Worm (Caenorhabditis elegans) whole organism, L3 larva: ENCODE measurements around the gene soc-1.

ENCODE experiments used
- ZK546.5 ChIP-seq: sonication (generic microtip); optimal IDR thresholded peaks from 2 replicates; lab custom pipeline; 2017; ENCODE audit warnings: missing biosample characterization, missing genetic modification characterization
- aly-2 ChIP-seq: fragments of 150-350 bp; optimal IDR thresholded peaks from 2 replicates; lab custom pipeline; 2014; ENCODE audit warnings: missing biosample characterization, missing genetic modification characterization
- ceh-16 ChIP-seq: sonication (generic microtip); optimal IDR thresholded peaks from 2 replicates; lab custom pipeline; 2017; ENCODE audit warnings: missing biosample characterization, missing genetic modification characterization
- ceh-28 ChIP-seq: fragments of 150-350 bp; optimal IDR thresholded peaks from 2 replicates; lab custom pipeline; 2014; ENCODE audit warnings: missing biosample characterization, missing genetic modification reagents, missing genetic modification characterization
- ceh-82 ChIP-seq: fragments of 150-350 bp; optimal IDR thresholded peaks from 2 replicates; lab custom pipeline; 2014; ENCODE audit warnings: missing biosample characterization, missing genetic modification characterization
- daf-12 ChIP-seq: fragments of 150-350 bp; optimal IDR thresholded peaks from 2 replicates; lab custom pipeline; 2014; ENCODE audit warnings: missing biosample characterization, missing genetic modification reagents, missing genetic modification characterization
- egl-5 ChIP-seq: fragments of 150-350 bp; optimal IDR thresholded peaks from 2 replicates; lab custom pipeline; 2017; ENCODE audit warnings: missing biosample characterization, missing genetic modification reagents, missing genetic modification characterization, inconsistent platforms
- elt-2 ChIP-seq: sonication (generic microtip); optimal IDR thresholded peaks from 2 replicates; lab custom pipeline; 2016; ENCODE audit warnings: missing genetic modification reagents, mild to moderate bottlenecking, missing genetic modification characterization, missing compliant biosample characterization
- elt-3 ChIP-seq, 3 experiments: fragments of 150-350 bp in 1 of 3; sonication (generic microtip) in 2 of 3; optimal IDR thresholded peaks; 2 replicates in 2 of 3; 4 replicates in 1 of 3; lab custom pipeline; 2014 to 2017; ENCODE audit warnings: missing biosample characterization in 3 of 3, missing genetic modification characterization in 3 of 3
- eor-1 ChIP-seq, 2 experiments: fragments of 150-350 bp; optimal IDR thresholded peaks; 2 replicates each; lab custom pipeline; 2014 to 2018; ENCODE audit warnings: missing biosample characterization in 2 of 2, missing genetic modification characterization in 2 of 2
- fos-1 ChIP-seq: fragments of 150-350 bp; optimal IDR thresholded peaks from 2 replicates; lab custom pipeline; 2014; ENCODE audit warnings: missing biosample characterization, missing genetic modification characterization
- hmg-11 ChIP-seq: sonication (generic microtip); optimal IDR thresholded peaks from 2 replicates; lab custom pipeline; 2016; ENCODE audit warnings: missing genetic modification characterization, missing compliant biosample characterization
- jun-1 ChIP-seq: fragments of 150-350 bp; optimal IDR thresholded peaks from 2 replicates; lab custom pipeline; 2014; ENCODE audit warnings: missing biosample characterization, missing genetic modification reagents, missing genetic modification characterization
- lin-15B ChIP-seq: fragments of 150-350 bp; optimal IDR thresholded peaks from 2 replicates; lab custom pipeline; 2014; ENCODE audit warnings: missing biosample characterization, missing genetic modification characterization
- lin-39 ChIP-seq: fragments of 150-350 bp; optimal IDR thresholded peaks from 2 replicates; lab custom pipeline; 2018; ENCODE audit warnings: missing biosample characterization, missing genetic modification reagents, missing genetic modification characterization
- mml-1 ChIP-seq: fragments of 150-350 bp; sonication (generic microtip); optimal IDR thresholded peaks from 3 replicates; lab custom pipeline; 2014; ENCODE audit warnings: missing biosample characterization, missing genetic modification characterization
- nfya-1 ChIP-seq: sonication (generic microtip); optimal IDR thresholded peaks from 2 replicates; lab custom pipeline; 2017; ENCODE audit warnings: missing genetic modification characterization, mild to moderate bottlenecking, missing compliant biosample characterization, antibody characterized with exemption, moderate library complexity; ENCODE audit not compliant: insufficient read depth
- nhr-11 ChIP-seq: fragments of 150-350 bp; optimal IDR thresholded peaks from 2 replicates; lab custom pipeline; 2014; ENCODE audit warnings: missing biosample characterization, missing genetic modification characterization
- nhr-12 ChIP-seq: fragments of 150-350 bp; optimal IDR thresholded peaks from 2 replicates; lab custom pipeline; 2014; ENCODE audit warnings: missing biosample characterization, missing genetic modification characterization
- nhr-23 ChIP-seq: fragments of 150-350 bp; optimal IDR thresholded peaks from 2 replicates; lab custom pipeline; 2014; ENCODE audit warnings: missing biosample characterization, missing genetic modification reagents, missing genetic modification characterization
- nhr-237 ChIP-seq: fragments of 150-350 bp; optimal IDR thresholded peaks from 2 replicates; lab custom pipeline; 2014; ENCODE audit warnings: missing biosample characterization, missing genetic modification characterization
- nhr-28 ChIP-seq: fragments of 150-350 bp; optimal IDR thresholded peaks from 2 replicates; lab custom pipeline; 2014; ENCODE audit warnings: missing biosample characterization, missing genetic modification characterization
- nhr-43 ChIP-seq: sonication (generic microtip); optimal IDR thresholded peaks from 2 replicates; lab custom pipeline; 2016; ENCODE audit warnings: mild to moderate bottlenecking, missing genetic modification characterization, missing compliant biosample characterization; ENCODE audit not compliant: poor library complexity, severe bottlenecking
- nhr-67 ChIP-seq: fragments of 150-350 bp; optimal IDR thresholded peaks from 2 replicates; lab custom pipeline; 2014; ENCODE audit warnings: missing biosample characterization, missing genetic modification characterization
- nhr-76 ChIP-seq: fragments of 150-350 bp; sonication (generic microtip); optimal IDR thresholded peaks from 5 replicates; lab custom pipeline; 2014; ENCODE audit warnings: missing biosample characterization, missing genetic modification characterization
- pha-4 ChIP-seq: fragments of 150-350 bp; optimal IDR thresholded peaks from 2 replicates; lab custom pipeline; 2014; ENCODE audit warnings: missing biosample characterization, missing genetic modification reagents, missing genetic modification characterization
- pqm-1 ChIP-seq: fragments of 150-350 bp; optimal IDR thresholded peaks from 2 replicates; lab custom pipeline; 2017; ENCODE audit warnings: missing biosample characterization, missing genetic modification characterization, inconsistent platforms
- skn-1 ChIP-seq: fragments of 150-350 bp; optimal IDR thresholded peaks from 2 replicates; lab custom pipeline; 2014; ENCODE audit warnings: missing biosample characterization, missing genetic modification characterization
- snpc-4 ChIP-seq: fragments of 150-350 bp; optimal IDR thresholded peaks from 2 replicates; lab custom pipeline; 2014; ENCODE audit warnings: missing biosample characterization, missing genetic modification characterization
- tbx-2 ChIP-seq: sonication (generic microtip); optimal IDR thresholded peaks from 2 replicates; lab custom pipeline; 2016; ENCODE audit warnings: mild to moderate bottlenecking, missing genetic modification characterization, missing compliant biosample characterization
- unc-39 ChIP-seq: sonication (generic microtip); optimal IDR thresholded peaks from 4 replicates; lab custom pipeline; 2017; ENCODE audit warnings: missing biosample characterization, missing genetic modification characterization
- unc-62 ChIP-seq: fragments of 150-350 bp; sonication (generic microtip); optimal IDR thresholded peaks from 4 replicates; lab custom pipeline; 2014; ENCODE audit warnings: missing biosample characterization, missing genetic modification reagents, missing genetic modification characterization

soc-1 gene

ce11 chrV:4642691-4643090 is at the start of gene soc-1:
Gene soc-1 (plus strand): TSS chrV:4642952.
- no peak for TF ChIP-seq pha-4 (tag; lab: Kevin White, UChicago)
- no peak for TF ChIP-seq pqm-1 (tag; lab: Kevin White, UChicago)

ce11 chrV:4598489-4598888 is 44.3 kb upstream of the soc-1 start:
- TF ChIP-seq pqm-1 (tag; lab: Kevin White, UChicago) (peak; percentile 47), elt-2 (tag; lab: Kevin White, UChicago) (peak; percentile 49), nhr-28 (tag; lab: Kevin White, UChicago) (no peak)

- TF ChIP-seq fos-1 (tag; lab: Kevin White, UChicago) = no peak
- TF ChIP-seq nhr-11 = no peak
- no peak for TF ChIP-seq nhr-12
- TF ChIP-seq nhr-23 (tag; lab: Kevin White, UChicago) = no peak
- no peak for TF ChIP-seq mml-1
- no peak for TF ChIP-seq nhr-76 (tag; lab: Kevin White, UChicago)
- no peak for TF ChIP-seq tbx-2 (tag; lab: Kevin White, UChicago)
- TF ChIP-seq pha-4 (tag; lab: Kevin White, UChicago) = no peak
- TF ChIP-seq aly-2 (tag; lab: Kevin White, UChicago) = no peak
- no peak for TF ChIP-seq snpc-4
- TF ChIP-seq egl-5 (tag; lab: Kevin White, UChicago) = no peak
- no peak for TF ChIP-seq ZK546.5 (tag; lab: Kevin White, UChicago)
- no peak for TF ChIP-seq unc-62 (GFP tag; lab: Kevin White, UChicago)
- no peak for TF ChIP-seq skn-1 (tag; lab: Kevin White, UChicago)
- no peak for TF ChIP-seq hmg-11 (tag; lab: Kevin White, UChicago)
- TF ChIP-seq unc-39 (tag; lab: Kevin White, UChicago) = no peak
- TF ChIP-seq nhr-67 = no peak
- TF ChIP-seq nfya-1 = no peak
- TF ChIP-seq elt-3 (tag; optimal IDR thresholded peaks at IDR 0.05; lab: Kevin White, UChicago) = no peak
These were observed 43.5 kb upstream of the soc-1 start for ce11 chrV:4599225-4599624.

- TF ChIP-seq nhr-76 (tag; lab: Kevin White, UChicago) (no peak), nhr-23 (tag; lab: Kevin White, UChicago) (no peak), lin-39 (tag; lab: Kevin White, UChicago) (no peak), nhr-237 (tag; lab: Kevin White, UChicago) (no peak), jun-1 (tag; lab: Kevin White, UChicago) (no peak), ceh-16 (no peak), egl-5 (tag; lab: Kevin White, UChicago) (no peak), nhr-11 (no peak), nhr-28 (tag; lab: Kevin White, UChicago) (no peak), eor-1 (tag; optimal IDR thresholded peaks at IDR 0.05; lab: Kevin White, UChicago) (no peak), ceh-82 (tag; lab: Kevin White, UChicago) (no peak)
- TF ChIP-seq, all 47 proteins: peak for 0
These were observed 35.9 kb upstream of the soc-1 start, which contains the start of gene txt-6 for ce11 chrV:4606828-4607227. Gene txt-6 (minus strand): TSS chrV:4606928.

- no peak for TF ChIP-seq nhr-43 (tag; lab: Kevin White, UChicago)
- no peak for TF ChIP-seq daf-12 (tag; lab: Kevin White, UChicago)
- peak; percentile 1 for TF ChIP-seq skn-1 (tag; lab: Kevin White, UChicago)
- no peak for TF ChIP-seq eor-1 (tag; optimal IDR thresholded peaks at IDR 0.05; lab: Kevin White, UChicago)
- TF ChIP-seq lin-15B = peak; percentile 54
- no peak for TF ChIP-seq tbx-2 (tag; lab: Kevin White, UChicago)
- TF ChIP-seq elt-2 (tag; lab: Kevin White, UChicago) = peak; percentile 37
- no peak for TF ChIP-seq pqm-1 (tag; lab: Kevin White, UChicago)
- peak; percentile 76 for TF ChIP-seq nhr-23 (tag; lab: Kevin White, UChicago)
- TF ChIP-seq fos-1 (tag; lab: Kevin White, UChicago) = no peak
- peak; percentile 41 for TF ChIP-seq hmg-11 (tag; lab: Kevin White, UChicago)
- peak; percentile 50 for TF ChIP-seq ceh-28 (tag; lab: Kevin White, UChicago)
- TF ChIP-seq nfya-1 = peak; percentile 47
- peak; percentile 72 for TF ChIP-seq pha-4 (tag; lab: Kevin White, UChicago)
- TF ChIP-seq snpc-4 = peak; percentile 53
- peak; percentile 37 for TF ChIP-seq lin-39 (tag; lab: Kevin White, UChicago)
These were observed 26.9 kb upstream of the soc-1 start, which contains the start of the genes Y61A9LA.10 and F54D11.4 for ce11 chrV:4615802-4616201. Gene Y61A9LA.10 (minus strand): TSS chrV:4615817. Gene F54D11.4 (plus strand): TSS chrV:4616151.
